Fruit fly (Drosophila melanogaster): ENCODE measurements around the gene Hsp67Bc.

Gene Hsp67Bc

DNA sequence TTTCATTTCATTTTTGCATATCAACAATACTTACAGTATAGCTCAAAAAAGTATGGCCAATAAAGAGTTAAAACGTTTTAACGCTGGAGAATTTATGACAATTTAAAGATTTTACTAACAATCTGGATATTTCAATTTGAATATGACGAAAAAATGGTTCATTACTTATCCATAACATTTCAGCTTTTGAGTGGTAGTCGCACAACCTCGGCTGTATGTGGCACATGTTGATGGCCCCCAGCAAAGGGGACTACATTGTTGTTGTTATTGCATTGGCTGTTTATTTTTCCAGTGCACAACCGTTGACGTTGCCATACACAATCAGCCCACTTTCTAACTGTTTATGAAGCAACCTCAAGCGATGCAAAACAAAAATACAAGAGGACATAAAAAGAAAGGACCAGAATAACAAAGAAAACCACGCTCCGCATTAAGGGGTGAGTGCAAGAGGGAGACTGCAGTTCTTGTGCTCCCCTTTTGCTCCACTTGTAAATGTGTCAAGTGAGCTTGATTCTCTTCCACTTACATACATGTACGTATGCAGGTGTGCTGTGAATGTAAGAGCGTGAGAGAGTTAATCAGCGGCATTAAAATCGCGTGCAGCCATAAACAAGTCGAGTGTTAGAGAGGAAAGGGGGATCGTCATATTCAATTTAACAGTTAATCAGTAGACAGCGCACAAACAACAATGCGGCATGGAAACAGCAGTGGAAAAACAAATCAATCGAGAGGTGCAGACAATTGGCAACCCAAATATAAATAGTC, 47.9 kb upstream of the Hsp67Bc start (continued):
- TF ChIP-seq Trl (optimal IDR thresholded peaks at IDR 0.05) = peak in 1 of 2 experiments; percentile 1
- TF ChIP-seq Trl (GFP tag; optimal IDR thresholded peaks at IDR 0.05) = no peak
- no peak for TF ChIP-seq Myb (GFP tag; optimal IDR thresholded peaks at IDR 0.05)
- no peak for TF ChIP-seq sd (tag; optimal IDR thresholded peaks at IDR 0.05)
- no peak for TF ChIP-seq CG7987 (GFP tag; optimal IDR thresholded peaks at IDR 0.05)
- TF ChIP-seq Jarid2 (GFP tag; optimal IDR thresholded peaks at IDR 0.05) = no peak
- 0 out of 3 replicates have a peak, but pooled peaks have one; percentile 32 for TF ChIP-seq Dbx (GFP tag; IDR thresholded peaks at IDR 0.05)
- TF ChIP-seq CG4617 (GFP tag; optimal IDR thresholded peaks at IDR 0.05; ENCODE audit: borderline replicate concordance) = no peak
- TF ChIP-seq Sry-δ (GFP tag; optimal IDR thresholded peaks at IDR 0.05) = no peak
- peak; percentile 52 for TF ChIP-seq CG12391 (tag; optimal IDR thresholded peaks at IDR 0.05)
- peak; percentile 66 for TF ChIP-seq CG15269 (tag; optimal IDR thresholded peaks at IDR 0.05)
- TF ChIP-seq salm (tag; optimal IDR thresholded peaks at IDR 0.05) = peak; percentile 23
- TF ChIP-seq Hr78 (GFP tag; optimal IDR thresholded peaks at IDR 0.05) = peak in 1 of 2 experiments; percentile 32
- TF ChIP-seq sna (GFP tag; IDR thresholded peaks at IDR 0.05; ENCODE audit: partially characterized antibody) = no peak
- TF ChIP-seq CG2120 (GFP tag; optimal IDR thresholded peaks at IDR 0.05) = peak; percentile 49
- TF ChIP-seq HmgZ (tag; optimal IDR thresholded peaks at IDR 0.05) = no peak
- TF ChIP-seq Hr51 (GFP tag; optimal IDR thresholded peaks at IDR 0.05) = peak in 1 of 2 experiments; percentile 75
- no peak for TF ChIP-seq prd (optimal IDR thresholded peaks at IDR 0.05)
- peak; percentile 56; the same call in 2 of the 3 replicates for TF ChIP-seq prd (GFP tag; IDR thresholded peaks at IDR 0.05)
- peak; percentile 55 for TF ChIP-seq Ada2b (GFP tag; IDR thresholded peaks at IDR 0.05)
- peak; percentile 66 for TF ChIP-seq CG2678 (tag; optimal IDR thresholded peaks at IDR 0.05)
- TF ChIP-seq org-1 (GFP tag; optimal IDR thresholded peaks at IDR 0.05) = peak; percentile 50
- TF ChIP-seq CG12659 (GFP tag; optimal IDR thresholded peaks at IDR 0.05) = peak; percentile 22
- TF ChIP-seq grau (tag; optimal IDR thresholded peaks at IDR 0.05) = peak; percentile 50
- TF ChIP-seq Sox102F (GFP tag; optimal IDR thresholded peaks at IDR 0.05) = peak; percentile 77
- TF ChIP-seq CG18619 (GFP tag; optimal IDR thresholded peaks at IDR 0.05) = peak; percentile 23
- TF ChIP-seq Optix (GFP tag; IDR thresholded peaks at IDR 0.05) = no peak
- peak; percentile 26 for TF ChIP-seq CG13296 (GFP tag; optimal IDR thresholded peaks at IDR 0.05)
- peak; percentile 9 for TF ChIP-seq CTCF (GFP tag; optimal IDR thresholded peaks at IDR 0.05)
- TF ChIP-seq esg (GFP tag; conservative IDR thresholded peaks at IDR 0.05) = peak; percentile 63; the same call in 1 of the 2 replicates
- peak; percentile 26 for TF ChIP-seq CG10209 (GFP tag; optimal IDR thresholded peaks at IDR 0.05)
- TF ChIP-seq mam (GFP tag; optimal IDR thresholded peaks at IDR 0.05) = no peak
- no peak for TF ChIP-seq maf-S (GFP tag; optimal IDR thresholded peaks at IDR 0.05)
- peak; percentile 56; the same call in 1 of the 3 replicates for TF ChIP-seq ken (GFP tag; IDR thresholded peaks at IDR 0.05)
- no peak for TF ChIP-seq HLHmδ (GFP tag; optimal IDR thresholded peaks at IDR 0.05)
- peak; percentile 69 for TF ChIP-seq Atf6 (GFP tag; IDR thresholded peaks at IDR 0.05)
- TF ChIP-seq jigr1 (GFP tag; IDR thresholded peaks at IDR 0.05) = no peak
- peak; percentile 49 for TF ChIP-seq CG10147 (GFP tag; optimal IDR thresholded peaks at IDR 0.05)
- peak; percentile 8 for TF ChIP-seq oc (tag; optimal IDR thresholded peaks at IDR 0.05)
- peak; percentile 95 for TF ChIP-seq Drgx (GFP tag; IDR thresholded peaks at IDR 0.05)
- TF ChIP-seq CG7786 (GFP tag; optimal IDR thresholded peaks at IDR 0.05) = peak; percentile 12
- peak; percentile 62 for TF ChIP-seq unpg (GFP tag; optimal IDR thresholded peaks at IDR 0.05)
- TF ChIP-seq CG34422 (GFP tag; IDR thresholded peaks at IDR 0.05) = peak; percentile 27; the same call in 1 of the 3 replicates
- peak; percentile 20; the same call in 1 of the 3 replicates for TF ChIP-seq croc (GFP tag; conservative IDR thresholded peaks at IDR 0.05)
- no peak for TF ChIP-seq her (GFP tag; optimal IDR thresholded peaks at IDR 0.05)
- TF ChIP-seq eve (GFP tag; optimal IDR thresholded peaks at IDR 0.05) = peak in 1 of 2 experiments; percentile 74
- peak; percentile 64 for TF ChIP-seq ATbp (GFP tag; optimal IDR thresholded peaks at IDR 0.05)
- no peak for TF ChIP-seq cas (GFP tag; IDR thresholded peaks at IDR 0.05)
- TF ChIP-seq Ssrp (tag; optimal IDR thresholded peaks at IDR 0.05) = peak; percentile 34

All from whole organism, embryonic.